Fruit fly (Drosophila melanogaster): Measurements from ENCODE around the gene stx.

The stx gene

DNA sequence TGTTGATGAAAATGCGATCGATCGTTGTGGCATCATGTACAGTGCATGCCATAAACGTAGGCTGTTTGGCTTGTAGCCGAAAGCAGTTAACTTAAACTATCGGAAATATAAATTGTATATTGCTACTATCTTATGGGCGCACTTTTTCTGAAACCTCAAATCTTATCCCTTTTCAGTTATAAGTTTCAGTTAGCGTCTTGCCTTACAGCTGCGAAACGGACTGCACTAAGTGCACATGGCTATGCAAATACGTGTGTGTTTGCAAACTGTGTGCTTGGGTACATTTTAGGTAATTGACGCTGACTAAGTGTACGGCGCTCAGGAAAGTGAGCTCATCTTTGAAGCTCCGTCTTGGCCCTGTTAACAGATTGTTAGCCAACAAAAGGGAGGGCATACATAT lies 30.9 kb upstream of the stx start (continued):
- TF ChIP-seq Atf6 (GFP tag; IDR thresholded peaks at IDR 0.05) (peak; percentile 70; the same call in 1 of the 2 replicates), fd102C (GFP tag; optimal IDR thresholded peaks at IDR 0.05) (no peak), row (GFP tag; IDR thresholded peaks at IDR 0.05) (peak; percentile 62), stc (GFP tag; IDR thresholded peaks at IDR 0.05) (peak; percentile 64; the same call in 1 of the 2 replicates), CG2202 (tag; optimal IDR thresholded peaks at IDR 0.05) (no peak), pzg (GFP tag; optimal IDR thresholded peaks at IDR 0.05) (no peak), CG7372 (GFP tag; IDR thresholded peaks at IDR 0.05) (0 out of 2 replicates have a peak, but pooled peaks have one; percentile 43), D19A (tag; optimal IDR thresholded peaks at IDR 0.05) (peak; percentile 14), CG30431 (GFP tag; optimal IDR thresholded peaks at IDR 0.05) (no peak), CG14965 (GFP tag; optimal IDR thresholded peaks at IDR 0.05; ENCODE audit: borderline replicate concordance) (no peak), CG9817 (tag; optimal IDR thresholded peaks at IDR 0.05) (peak; percentile 33), shn (GFP tag; optimal IDR thresholded peaks at IDR 0.05) (no peak), CHES-1-like (GFP tag; optimal IDR thresholded peaks at IDR 0.05) (no peak), CG1024 (GFP tag; IDR thresholded peaks at IDR 0.05) (0 out of 2 replicates have a peak, but pooled peaks have one; percentile 14), CG7357 (GFP tag; IDR thresholded peaks at IDR 0.05) (0 out of 3 replicates have a peak, but pooled peaks have one; percentile 8), sr (GFP tag; IDR thresholded peaks at IDR 0.05) (peak; percentile 43; the same call in 1 of the 3 replicates), ranshi (GFP tag; IDR thresholded peaks at IDR 0.05) (0 out of 2 replicates have a peak, but pooled peaks have one; percentile 24), Atf3 (GFP tag; optimal IDR thresholded peaks at IDR 0.05) (no peak), zfh1 (GFP tag; IDR thresholded peaks at IDR 0.05) (0 out of 3 replicates have a peak, but pooled peaks have one; percentile 32), CG12155 (GFP tag; optimal IDR thresholded peaks at IDR 0.05) (no peak), CG17186 (GFP tag; optimal IDR thresholded peaks at IDR 0.05) (no peak), CG17385 (GFP tag; optimal IDR thresholded peaks at IDR 0.05) (peak; percentile 46), hb (GFP tag; IDR thresholded peaks at IDR 0.05; ENCODE audit: partially characterized antibody) (no peak), Ets97D (GFP tag; optimal IDR thresholded peaks at IDR 0.05) (no peak), sug (tag; optimal IDR thresholded peaks at IDR 0.05) (no peak), CG11456 (GFP tag; IDR thresholded peaks at IDR 0.05) (peak; percentile 58; the same call in 1 of the 3 replicates), Mes4 (GFP tag; optimal IDR thresholded peaks at IDR 0.05) (no peak), unpg (GFP tag; optimal IDR thresholded peaks at IDR 0.05) (peak; percentile 46), CG18599 (GFP tag; optimal IDR thresholded peaks at IDR 0.05) (peak; percentile 26), Atf-2 (GFP tag; optimal IDR thresholded peaks at IDR 0.05) (no peak), toy (GFP tag; IDR thresholded peaks at IDR 0.05) (no peak), Drgx (GFP tag; IDR thresholded peaks at IDR 0.05) (peak; percentile 81), HLH3B (GFP tag; IDR thresholded peaks at IDR 0.05) (peak; percentile 54), jigr1 (GFP tag; IDR thresholded peaks at IDR 0.05) (no peak), fd3F (GFP tag; optimal IDR thresholded peaks at IDR 0.05) (peak; percentile 29), zfh2 (GFP tag; optimal IDR thresholded peaks at IDR 0.05) (no peak), CG15011 (GFP tag; optimal IDR thresholded peaks at IDR 0.05) (no peak), Camta (GFP tag; optimal IDR thresholded peaks at IDR 0.05) (no peak), CG7839 (tag; optimal IDR thresholded peaks at IDR 0.05) (peak; percentile 60), Spps (tag; optimal IDR thresholded peaks at IDR 0.05) (no peak), CG12769 (tag; optimal IDR thresholded peaks at IDR 0.05) (peak; percentile 18), Oaz (GFP tag; IDR thresholded peaks at IDR 0.05) (peak; percentile 43; the same call in 1 of the 2 replicates)

All from whole organism, embryonic.